Worm (Caenorhabditis elegans): ENCODE measurements around the gene hlh-28.

DNA sequence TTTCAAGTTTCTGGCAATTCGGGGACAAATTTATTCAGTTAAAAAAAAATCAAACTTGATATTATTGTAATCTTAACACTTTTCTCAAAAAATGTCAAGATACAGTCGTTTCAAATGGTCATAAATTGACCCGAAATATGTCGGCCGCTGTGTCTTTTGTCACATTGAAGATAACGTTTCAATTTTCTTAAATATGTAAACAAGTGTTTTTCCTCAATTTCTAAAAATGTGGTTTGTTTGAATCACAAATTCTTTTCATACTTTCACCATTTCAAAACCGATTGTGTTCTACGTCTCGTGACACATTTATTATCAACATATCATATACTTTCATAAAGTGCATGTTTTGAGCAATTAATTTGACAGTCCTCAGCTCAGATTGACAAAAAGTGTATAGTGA, 48.6 kb upstream of the hlh-28 start:
- TF ChIP-seq attf-4 (tag; optimal IDR thresholded peaks at IDR 0.05) (no peak), nhr-28 (tag; optimal IDR thresholded peaks at IDR 0.05) (peak; percentile 46), nhr-10 (tag; optimal IDR thresholded peaks at IDR 0.05) (no peak), unc-62 (GFP tag; optimal IDR thresholded peaks at IDR 0.05 in 1 of 2) (no peak), unc-62 (tag; optimal IDR thresholded peaks at IDR 0.05) (no peak)
